Worm (Caenorhabditis elegans): Measurements from ENCODE around the gene T01C3.3.

DNA sequence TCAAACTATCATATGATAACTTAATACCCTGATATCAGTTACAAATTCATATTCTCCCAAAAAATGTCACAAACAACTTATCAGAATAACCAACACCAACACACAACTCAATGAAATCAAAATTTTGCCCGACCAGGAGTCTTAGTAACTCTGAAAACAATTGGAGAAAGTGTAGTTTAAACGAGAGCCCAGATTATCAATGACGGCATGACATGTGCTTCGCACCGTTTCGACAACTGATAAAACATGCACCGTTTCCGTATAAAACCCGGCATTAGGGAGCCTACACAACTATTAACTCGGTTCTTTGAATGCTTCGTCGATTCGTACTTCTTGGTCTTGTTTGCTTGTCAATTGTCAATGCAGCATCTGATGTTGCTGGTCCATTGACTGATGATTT, 1.1 kb upstream of the T01C3.3 start, which contains the start of gene fil-1:
- TF ChIP-seq lin-39 (tag; optimal IDR thresholded peaks at IDR 0.05) (no peak), dpl-1 (GFP tag; optimal IDR thresholded peaks at IDR 0.05) (no peak), aha-1 (tag) (no peak), saeg-2 (GFP tag; IDR thresholded peaks at IDR 0.05) (no peak), daf-12 (tag; optimal IDR thresholded peaks at IDR 0.05) (no peak), nhr-25 (tag; optimal IDR thresholded peaks at IDR 0.05; ENCODE audit: borderline replicate concordance, insufficient read depth) (no peak)
